Worm (Caenorhabditis elegans) whole organism, L3 larva: Measurements from ENCODE around the gene dpy-28.
A peak's percentile ranks its signal among the peaks of the same experiment; 100 is the strongest.

Experiments used
- aly-2 ChIP-seq: fragments of 150-350 bp; optimal IDR thresholded peaks from 2 replicates; lab custom pipeline; 2014; ENCODE audit warnings: missing biosample characterization, missing genetic modification characterization
- ama-1 ChIP-seq: fragments of 150-350 bp; optimal IDR thresholded peaks from 2 replicates; lab custom pipeline; 2018
- ceh-82 ChIP-seq: fragments of 150-350 bp; optimal IDR thresholded peaks from 2 replicates; lab custom pipeline; 2014; ENCODE audit warnings: missing biosample characterization, missing genetic modification characterization
- hmg-11 ChIP-seq: sonication (generic microtip); optimal IDR thresholded peaks from 2 replicates; lab custom pipeline; 2016; ENCODE audit warnings: missing genetic modification characterization, missing compliant biosample characterization
- jun-1 ChIP-seq: fragments of 150-350 bp; optimal IDR thresholded peaks from 2 replicates; lab custom pipeline; 2014; ENCODE audit warnings: missing biosample characterization, missing genetic modification reagents, missing genetic modification characterization
- nhr-11 ChIP-seq: fragments of 150-350 bp; optimal IDR thresholded peaks from 2 replicates; lab custom pipeline; 2014; ENCODE audit warnings: missing biosample characterization, missing genetic modification characterization
- nhr-237 ChIP-seq: fragments of 150-350 bp; optimal IDR thresholded peaks from 2 replicates; lab custom pipeline; 2014; ENCODE audit warnings: missing biosample characterization, missing genetic modification characterization
- nhr-25 ChIP-seq: sonication (generic microtip); optimal IDR thresholded peaks from 2 replicates; lab custom pipeline; 2017; ENCODE audit warnings: missing biosample characterization, missing genetic modification characterization
- nhr-77 ChIP-seq: fragments of 150-350 bp; optimal IDR thresholded peaks from 2 replicates; lab custom pipeline; 2014; ENCODE audit warnings: missing biosample characterization, missing genetic modification characterization
- pqm-1 ChIP-seq: fragments of 150-350 bp; optimal IDR thresholded peaks from 2 replicates; lab custom pipeline; 2017; ENCODE audit warnings: missing biosample characterization, missing genetic modification characterization, inconsistent platforms
- zag-1 ChIP-seq: fragments of 150-350 bp; optimal IDR thresholded peaks from 2 replicates; lab custom pipeline; 2014; ENCODE audit warnings: missing biosample characterization, missing genetic modification characterization
- ztf-11 ChIP-seq: fragments of 150-350 bp; optimal IDR thresholded peaks from 2 replicates; lab custom pipeline; 2014; ENCODE audit warnings: missing biosample characterization, missing genetic modification characterization
- ztf-4 ChIP-seq: fragments of 150-350 bp; optimal IDR thresholded peaks from 2 replicates; lab custom pipeline; 2014; ENCODE audit warnings: missing biosample characterization, missing genetic modification characterization

ce11 chrIII:10717479-10717878 lies 45.5 kb upstream of the dpy-28 start:
- TF ChIP-seq nhr-11 (tag; lab: Kevin White, UChicago) (no peak), jun-1 (tag; lab: Kevin White, UChicago) (peak; percentile 42), nhr-237 (tag; lab: Kevin White, UChicago) (no peak), ceh-82 (no peak), aly-2 (tag; lab: Kevin White, UChicago) (no peak), nhr-25 (tag; lab: Kevin White, UChicago) (peak; percentile 93), ztf-4 (peak; percentile 87), hmg-11 (tag; lab: Kevin White, UChicago) (no peak), nhr-77 (tag; lab: Kevin White, UChicago) (no peak), ztf-11 (tag; lab: Kevin White, UChicago) (no peak), ama-1 (lab: Kevin White, UChicago) (peak; percentile 96), zag-1 (tag; lab: Kevin White, UChicago) (no peak), pqm-1 (tag; lab: Kevin White, UChicago) (peak; percentile 63)
